Worm (Caenorhabditis elegans) whole organism, L2 larva: Measurements from ENCODE around the gene nhr-159.

Experiments used
- C34F6.9 ChIP-seq: fragments of 150-350 bp; optimal IDR thresholded peaks from 2 replicates; lab custom pipeline; 2014; ENCODE audit warnings: missing biosample characterization, missing genetic modification characterization
- F13H6.1 ChIP-seq: sonication (generic microtip); optimal IDR thresholded peaks from 2 replicates; lab custom pipeline; 2016; ENCODE audit warnings: missing genetic modification characterization, missing compliant biosample characterization
- R02D3.7 ChIP-seq: fragments of 150-350 bp; optimal IDR thresholded peaks from 2 replicates; lab custom pipeline; 2014; ENCODE audit warnings: missing biosample characterization, missing genetic modification characterization
- Y55F3AM.14 ChIP-seq: fragments of 200-800 bp; sonication (Bioruptor generic); optimal IDR thresholded peaks from 2 replicates; lab custom pipeline; 2018; ENCODE audit warnings: mild to moderate bottlenecking, missing genetic modification characterization, missing compliant biosample characterization
- ZK546.5 ChIP-seq: sonication (generic microtip); optimal IDR thresholded peaks from 2 replicates; lab custom pipeline; 2017; ENCODE audit warnings: missing biosample characterization, missing genetic modification characterization
- aly-2 ChIP-seq: fragments of 150-350 bp; optimal IDR thresholded peaks from 2 replicates; lab custom pipeline; 2014; ENCODE audit warnings: missing biosample characterization, missing genetic modification characterization
- ama-1 ChIP-seq: fragments of 150-350 bp; optimal IDR thresholded peaks from 2 replicates; lab custom pipeline; 2018; ENCODE audit warnings: inconsistent platforms
- blmp-1 ChIP-seq: sonication (generic microtip); optimal IDR thresholded peaks from 2 replicates; lab custom pipeline; 2017; ENCODE audit warnings: missing genetic modification characterization, mild to moderate bottlenecking, missing compliant biosample characterization, antibody characterized with exemption, moderate library complexity; ENCODE audit not compliant: insufficient read depth
- ceh-82 ChIP-seq: fragments of 150-350 bp; optimal IDR thresholded peaks from 2 replicates; lab custom pipeline; 2014; ENCODE audit warnings: missing biosample characterization, missing genetic modification characterization
- dmd-4 ChIP-seq: sonication (generic microtip); optimal IDR thresholded peaks from 2 replicates; lab custom pipeline; 2017; ENCODE audit warnings: missing biosample characterization, missing genetic modification characterization
- egl-27 ChIP-seq: sonication (generic microtip); optimal IDR thresholded peaks from 3 replicates; lab custom pipeline; 2017; ENCODE audit warnings: missing biosample characterization, missing genetic modification reagents, missing genetic modification characterization
- elt-1 ChIP-seq: fragments of 150-350 bp; optimal IDR thresholded peaks from 2 replicates; lab custom pipeline; 2014; ENCODE audit warnings: missing biosample characterization, missing genetic modification characterization
- elt-3 ChIP-seq: sonication (generic microtip); optimal IDR thresholded peaks from 2 replicates; lab custom pipeline; 2017; ENCODE audit warnings: missing biosample characterization, missing genetic modification characterization
- fos-1 ChIP-seq: fragments of 150-350 bp; optimal IDR thresholded peaks from 2 replicates; lab custom pipeline; 2014; ENCODE audit warnings: missing biosample characterization, missing genetic modification characterization
- gmeb-1 ChIP-seq: fragments of 150-350 bp; optimal IDR thresholded peaks from 2 replicates; lab custom pipeline; 2014; ENCODE audit warnings: missing biosample characterization, missing genetic modification characterization
- lin-13 ChIP-seq: fragments of 150-350 bp; optimal IDR thresholded peaks from 2 replicates; lab custom pipeline; 2014; ENCODE audit warnings: missing biosample characterization, missing genetic modification reagents, missing genetic modification characterization
- lsy-2 ChIP-seq, 2 experiments: fragments of 150-350 bp in 1 of 2; sonication (generic microtip) in 1 of 2; optimal IDR thresholded peaks; 2 replicates each; lab custom pipeline; 2014 to 2017; ENCODE audit warnings: missing biosample characterization in 2 of 2, missing genetic modification characterization in 2 of 2
- mab-5 ChIP-seq: fragments of 150-350 bp; optimal IDR thresholded peaks from 2 replicates; lab custom pipeline; 2014; ENCODE audit warnings: missing biosample characterization, missing genetic modification characterization
- mdl-1 ChIP-seq, 2 experiments: fragments of 150-350 bp in 1 of 2; sonication (generic microtip) in 1 of 2; optimal IDR thresholded peaks; 2 replicates each; lab custom pipeline; 2017; ENCODE audit warnings: missing biosample characterization in 2 of 2, missing genetic modification characterization in 2 of 2
- nhr-11 ChIP-seq: fragments of 150-350 bp; optimal IDR thresholded peaks from 2 replicates; lab custom pipeline; 2014; ENCODE audit warnings: missing biosample characterization, missing genetic modification characterization
- nhr-12 ChIP-seq: fragments of 150-350 bp; optimal IDR thresholded peaks from 2 replicates; lab custom pipeline; 2014; ENCODE audit warnings: missing biosample characterization, missing genetic modification characterization
- nhr-129 ChIP-seq: fragments of 150-350 bp; optimal IDR thresholded peaks from 2 replicates; lab custom pipeline; 2014; ENCODE audit warnings: missing biosample characterization, missing genetic modification characterization
- nhr-21 ChIP-seq: fragments of 150-350 bp; optimal IDR thresholded peaks from 2 replicates; lab custom pipeline; 2014; ENCODE audit warnings: missing biosample characterization, missing genetic modification characterization
- nhr-6 ChIP-seq: fragments of 150-350 bp; optimal IDR thresholded peaks from 2 replicates; lab custom pipeline; 2014; ENCODE audit warnings: missing biosample characterization, missing genetic modification characterization
- nhr-77 ChIP-seq: fragments of 150-350 bp; optimal IDR thresholded peaks from 2 replicates; lab custom pipeline; 2014; ENCODE audit warnings: missing biosample characterization, missing genetic modification characterization
- peb-1 ChIP-seq: fragments of 150-350 bp; optimal IDR thresholded peaks from 2 replicates; lab custom pipeline; 2014; ENCODE audit warnings: missing biosample characterization, missing genetic modification characterization
- sem-4 ChIP-seq: fragments of 150-350 bp; optimal IDR thresholded peaks from 2 replicates; lab custom pipeline; 2014; ENCODE audit warnings: missing biosample characterization, missing genetic modification reagents, missing genetic modification characterization
- sma-3 ChIP-seq: sonication (generic microtip); optimal IDR thresholded peaks from 2 replicates; lab custom pipeline; 2016; ENCODE audit warnings: missing genetic modification reagents, missing genetic modification characterization, missing compliant biosample characterization
- sma-9 ChIP-seq, 2 experiments: fragments of 150-350 bp in 1 of 2; sonication (generic microtip) in 1 of 2; optimal IDR thresholded peaks; 2 replicates each; lab custom pipeline; 2014 to 2016; ENCODE audit warnings: missing genetic modification characterization in 2 of 2, mild to moderate bottlenecking in 1 of 2, missing biosample characterization in 1 of 2, missing compliant biosample characterization in 1 of 2, missing genetic modification reagents in 1 of 2, moderate library complexity in 1 of 2
- unc-39 ChIP-seq: fragments of 150-350 bp; optimal IDR thresholded peaks from 2 replicates; lab custom pipeline; 2014; ENCODE audit warnings: missing biosample characterization, missing genetic modification characterization
- unc-62 ChIP-seq: fragments of 150-350 bp; optimal IDR thresholded peaks from 2 replicates; lab custom pipeline; 2014; ENCODE audit warnings: missing biosample characterization, missing genetic modification reagents, missing genetic modification characterization
- zag-1 ChIP-seq: fragments of 150-350 bp; optimal IDR thresholded peaks from 2 replicates; lab custom pipeline; 2014; ENCODE audit warnings: missing biosample characterization, missing genetic modification characterization
- ztf-1 ChIP-seq: fragments of 200-800 bp; sonication (Bioruptor generic); conservative IDR thresholded peaks from 2 replicates; pipeline ENCODE4 v1.3.6; 2022; ENCODE audit warnings: missing genetic modification characterization, missing compliant biosample characterization
- ztf-11 ChIP-seq: sonication (generic microtip); optimal IDR thresholded peaks from 2 replicates; lab custom pipeline; 2017; ENCODE audit warnings: missing biosample characterization, missing genetic modification characterization
- ztf-4 ChIP-seq: fragments of 150-350 bp; optimal IDR thresholded peaks from 2 replicates; lab custom pipeline; 2014; ENCODE audit warnings: missing biosample characterization, missing genetic modification characterization

The nhr-159 gene

DNA sequence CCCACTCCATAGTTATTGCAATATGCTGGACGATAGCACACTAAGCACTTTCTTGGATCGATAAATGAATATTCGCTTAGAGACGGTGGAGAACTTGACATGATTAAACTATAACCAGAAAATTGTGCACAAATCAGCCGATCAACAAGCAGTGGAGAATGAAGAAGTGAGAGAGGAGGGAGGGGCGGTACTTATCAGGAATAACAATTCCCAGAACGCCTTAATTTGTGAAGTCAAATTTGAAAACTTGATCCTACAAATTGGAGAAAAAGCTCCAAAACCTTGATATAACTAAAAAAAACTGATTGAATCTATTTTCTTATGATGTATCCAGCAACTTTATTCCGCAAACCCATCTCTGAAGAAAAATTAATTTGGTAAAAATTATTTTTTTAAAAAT is at the start of gene nhr-159:
nhr-159 (minus strand) TSS at position 101 of the 400 bp plus-strand sequence.
- TF ChIP-seq nhr-21 (tag; lab: Kevin White, UChicago) (no peak), ceh-82 (no peak), zag-1 (no peak), R02D3.7 (tag; lab: Kevin White, UChicago) (no peak), nhr-77 (no peak), aly-2 (no peak), Y55F3AM.14 (GFP tag; lab: Kevin White, UChicago) (no peak), ztf-11 (tag; lab: Kevin White, UChicago) (no peak), sma-3 (GFP tag; lab: Kevin White, UChicago) (no peak), nhr-12 (tag; lab: Kevin White, UChicago) (no peak), blmp-1 (no peak), sma-9 (GFP tag; optimal IDR thresholded peaks at IDR 0.05; lab: Kevin White, UChicago) (no peak), sma-9 (tag; optimal IDR thresholded peaks at IDR 0.05; lab: Kevin White, UChicago) (no peak), nhr-11 (tag; lab: Kevin White, UChicago) (no peak), nhr-6 (tag; lab: Kevin White, UChicago) (no peak), sem-4 (no peak), dmd-4 (tag; lab: Kevin White, UChicago) (no peak), mab-5 (tag; lab: Kevin White, UChicago) (no peak), fos-1 (no peak), unc-62 (GFP tag; lab: Kevin White, UChicago) (no peak)

DNA sequence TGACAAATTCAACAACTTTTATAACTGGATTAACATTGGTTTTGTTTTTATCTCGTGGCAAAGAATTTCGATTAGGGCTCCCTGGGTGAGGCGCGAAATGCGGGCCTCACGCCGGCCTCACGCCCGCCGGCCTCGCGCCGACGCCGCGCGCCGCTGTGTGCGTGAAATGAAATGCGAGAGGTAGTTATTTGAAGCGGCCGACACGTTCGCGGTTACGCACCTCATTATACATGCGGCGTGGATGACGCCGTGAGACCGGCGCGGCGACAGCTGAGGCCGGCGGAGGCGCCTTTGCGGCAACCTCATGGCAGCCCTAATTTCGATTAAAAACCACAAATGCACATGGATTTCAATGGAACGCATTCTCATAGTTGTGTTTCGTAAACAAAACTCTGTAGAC is 49.4 kb upstream of the nhr-159 start:
- no peak for TF ChIP-seq peb-1 (tag; lab: Kevin White, UChicago)
- no peak for TF ChIP-seq ztf-4 (tag; lab: Kevin White, UChicago)
- TF ChIP-seq ceh-82 = no peak
- no peak for TF ChIP-seq elt-3 (tag; lab: Kevin White, UChicago)
- no peak for TF ChIP-seq elt-1 (tag; lab: Kevin White, UChicago)
- TF ChIP-seq C34F6.9 (tag; lab: Kevin White, UChicago) = no peak
- no peak for TF ChIP-seq nhr-6 (tag; lab: Kevin White, UChicago)
- TF ChIP-seq lin-13 (GFP tag; lab: Kevin White, UChicago) = no peak
- no peak for TF ChIP-seq nhr-77
- TF ChIP-seq aly-2 = no peak
- no peak for TF ChIP-seq gmeb-1 (tag; lab: Kevin White, UChicago)
- no peak for TF ChIP-seq mdl-1 (tag; optimal IDR thresholded peaks at IDR 0.05; lab: Kevin White, UChicago)
- TF ChIP-seq ztf-1 (GFP tag; lab: Robert Waterston, UW) = no peak
- no peak for TF ChIP-seq mab-5 (tag; lab: Kevin White, UChicago)

DNA sequence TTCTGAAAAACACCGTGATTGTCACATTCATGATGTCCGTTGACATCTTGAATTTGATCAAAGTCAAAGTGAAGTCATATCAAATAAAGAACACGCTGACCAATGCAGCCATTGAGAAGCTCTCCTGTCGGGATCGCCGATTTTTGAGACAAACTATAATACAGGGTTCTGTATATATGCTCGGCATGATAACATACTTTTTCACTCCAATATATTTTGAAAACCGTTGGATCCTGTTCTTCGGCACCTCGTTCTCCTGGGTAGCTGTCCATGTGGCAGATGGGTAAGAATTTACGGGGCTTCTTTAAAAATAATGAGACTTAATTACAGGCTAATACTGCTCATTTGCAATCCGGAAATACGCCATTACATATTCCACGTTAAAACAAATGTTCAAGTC is 44.4 kb upstream of the nhr-159 start:
- no peak for TF ChIP-seq nhr-12 (tag; lab: Kevin White, UChicago)
- no peak for TF ChIP-seq lsy-2 (tag; optimal IDR thresholded peaks at IDR 0.05; lab: Kevin White, UChicago)
- no peak for TF ChIP-seq ztf-1 (GFP tag; lab: Robert Waterston, UW)
- no peak for TF ChIP-seq zag-1
- no peak for TF ChIP-seq Y55F3AM.14 (GFP tag; lab: Kevin White, UChicago)
- no peak for TF ChIP-seq R02D3.7 (tag; lab: Kevin White, UChicago)
- TF ChIP-seq fos-1 = no peak
- TF ChIP-seq elt-1 (tag; lab: Kevin White, UChicago) = no peak
- no peak for TF ChIP-seq ama-1 (lab: Kevin White, UChicago)
- TF ChIP-seq nhr-11 (tag; lab: Kevin White, UChicago) = no peak
- TF ChIP-seq gmeb-1 (tag; lab: Kevin White, UChicago) = no peak
- TF ChIP-seq F13H6.1 (tag; lab: Kevin White, UChicago) = no peak
- no peak for TF ChIP-seq ZK546.5 (tag; lab: Kevin White, UChicago)

DNA sequence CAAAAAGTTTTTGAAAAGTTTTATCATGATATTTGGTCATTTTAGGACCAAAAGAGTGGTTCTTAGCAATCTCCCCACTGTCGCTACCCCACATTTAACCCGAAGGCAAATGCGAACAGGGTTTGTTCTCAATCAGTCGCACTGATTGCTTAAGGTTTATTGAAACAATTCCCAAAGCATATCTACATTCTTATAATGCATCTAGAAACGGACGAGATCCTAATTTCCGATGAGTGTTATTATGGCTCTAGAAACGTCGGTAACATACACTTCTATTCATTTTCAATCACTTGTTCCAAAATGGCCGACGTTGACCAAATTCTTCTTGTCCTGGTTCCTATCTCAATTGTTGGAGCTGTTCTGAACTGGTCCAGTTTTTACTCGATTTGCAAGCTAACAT is 43.5 kb upstream of the nhr-159 start, which contains the start of gene srx-65:
srx-65 (plus strand) TSS at position 301 of the 400 bp plus-strand sequence.
- TF ChIP-seq zag-1 (no peak), egl-27 (tag; lab: Kevin White, UChicago) (no peak), dmd-4 (tag; lab: Kevin White, UChicago) (no peak), F13H6.1 (tag; lab: Kevin White, UChicago) (no peak), unc-39 (tag; lab: Kevin White, UChicago) (no peak), Y55F3AM.14 (GFP tag; lab: Kevin White, UChicago) (no peak), lin-13 (GFP tag; lab: Kevin White, UChicago) (no peak), mdl-1 (tag; optimal IDR thresholded peaks at IDR 0.05; lab: Kevin White, UChicago) (no peak), nhr-12 (tag; lab: Kevin White, UChicago) (no peak), nhr-129 (tag; lab: Kevin White, UChicago) (no peak)
